Worm (Caenorhabditis elegans): Measurements from ENCODE around the gene nspe-2.

The nspe-2 gene

DNA sequence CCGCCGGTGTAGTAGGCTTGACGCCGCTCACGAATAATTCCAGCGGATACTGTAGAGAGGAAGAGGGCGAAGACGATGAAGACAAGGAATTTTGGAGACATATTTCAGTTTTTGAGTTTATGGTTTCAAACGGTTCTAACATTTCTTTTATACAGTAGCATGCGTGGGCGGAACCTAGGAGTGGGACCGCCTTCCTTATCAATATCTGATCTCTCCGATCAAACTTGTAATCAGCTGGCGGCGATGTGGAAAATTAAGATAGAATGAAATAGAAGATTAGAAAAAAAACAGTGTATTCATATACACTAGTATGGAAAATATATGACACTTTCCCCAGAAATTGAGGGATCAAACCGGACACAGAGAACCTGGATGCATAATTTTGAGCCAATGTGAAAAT lies at the start of gene nspe-2:
nspe-2 (minus strand) TSS at position 101 of the 400 bp plus-strand sequence.
- no peak for TF ChIP-seq blmp-1 (tag; optimal IDR thresholded peaks at IDR 0.05; ENCODE audit: insufficient read depth)
- no peak for TF ChIP-seq egl-27 (tag; optimal IDR thresholded peaks at IDR 0.05)
- no peak for TF ChIP-seq nhr-129 (tag; optimal IDR thresholded peaks at IDR 0.05)
- TF ChIP-seq C34F6.9 (tag; optimal IDR thresholded peaks at IDR 0.05) = no peak
- TF ChIP-seq nhr-12 (tag; optimal IDR thresholded peaks at IDR 0.05) = no peak
- no peak for TF ChIP-seq nhr-23 (tag; optimal IDR thresholded peaks at IDR 0.05)
- TF ChIP-seq ZK546.5 (tag; optimal IDR thresholded peaks at IDR 0.05) = no peak
- no peak for TF ChIP-seq ceh-82 (tag; optimal IDR thresholded peaks at IDR 0.05)
- TF ChIP-seq aly-2 (tag; optimal IDR thresholded peaks at IDR 0.05) = no peak
- TF ChIP-seq sma-3 (GFP tag; optimal IDR thresholded peaks at IDR 0.05) = no peak
- TF ChIP-seq nhr-237 (tag; optimal IDR thresholded peaks at IDR 0.05) = no peak
- TF ChIP-seq nhr-77 (tag; optimal IDR thresholded peaks at IDR 0.05) = no peak
- no peak for TF ChIP-seq unc-55 (GFP tag; optimal IDR thresholded peaks at IDR 0.05)
- no peak for TF ChIP-seq dmd-4 (tag; optimal IDR thresholded peaks at IDR 0.05)
- no peak for TF ChIP-seq unc-39 (tag; optimal IDR thresholded peaks at IDR 0.05)
- TF ChIP-seq gmeb-1 (tag; optimal IDR thresholded peaks at IDR 0.05) = no peak
- TF ChIP-seq lin-13 (GFP tag; optimal IDR thresholded peaks at IDR 0.05) = no peak
- no peak for TF ChIP-seq Y55F3AM.14 (GFP tag; optimal IDR thresholded peaks at IDR 0.05)
- no peak for TF ChIP-seq R02D3.7 (tag; optimal IDR thresholded peaks at IDR 0.05)

DNA sequence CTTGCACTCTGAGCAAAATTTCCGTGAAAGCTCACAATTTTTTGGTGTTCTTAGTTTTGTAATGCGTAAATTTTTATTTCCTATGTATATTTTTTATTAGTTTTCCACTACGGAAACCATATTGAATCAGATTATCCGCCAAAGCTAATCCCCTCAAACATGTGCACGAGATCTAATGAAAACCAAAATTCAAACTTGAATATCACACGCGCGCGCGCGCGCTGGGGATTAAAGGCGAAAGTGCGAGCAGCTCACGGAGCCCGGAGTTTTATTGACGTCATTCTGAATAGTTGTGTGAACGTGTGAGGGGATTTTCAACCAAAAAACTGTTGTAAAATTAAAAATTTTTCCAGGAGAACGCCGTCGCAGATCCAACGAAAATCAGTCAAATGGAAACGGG lies 49.7 kb upstream of the nspe-2 start:
- TF ChIP-seq nhr-77 (tag; optimal IDR thresholded peaks at IDR 0.05) = no peak
- no peak for TF ChIP-seq ztf-1 (GFP tag; conservative IDR thresholded peaks at IDR 0.05)
- TF ChIP-seq ceh-16 (tag; optimal IDR thresholded peaks at IDR 0.05) = no peak
- no peak for TF ChIP-seq sma-3 (GFP tag; optimal IDR thresholded peaks at IDR 0.05)
- TF ChIP-seq snpc-4 (tag; optimal IDR thresholded peaks at IDR 0.05) = no peak
- no peak for TF ChIP-seq nhr-12 (tag; optimal IDR thresholded peaks at IDR 0.05)
- TF ChIP-seq ztf-11 (tag; optimal IDR thresholded peaks at IDR 0.05) = no peak
- TF ChIP-seq blmp-1 (tag; optimal IDR thresholded peaks at IDR 0.05; ENCODE audit: insufficient read depth) = no peak
- no peak for TF ChIP-seq elt-3 (tag; optimal IDR thresholded peaks at IDR 0.05)
- no peak for TF ChIP-seq nhr-129 (tag; optimal IDR thresholded peaks at IDR 0.05)
- no peak for TF ChIP-seq crh-2 (tag; optimal IDR thresholded peaks at IDR 0.05)
- no peak for TF ChIP-seq lin-13 (GFP tag; optimal IDR thresholded peaks at IDR 0.05)
- TF ChIP-seq gmeb-1 (tag; optimal IDR thresholded peaks at IDR 0.05) = no peak
- TF ChIP-seq F13H6.1 (tag; optimal IDR thresholded peaks at IDR 0.05) = no peak
- TF ChIP-seq R02D3.7 (tag; optimal IDR thresholded peaks at IDR 0.05) = no peak
- TF ChIP-seq ama-1 (optimal IDR thresholded peaks at IDR 0.05) = no peak
- no peak for TF ChIP-seq unc-62 (GFP tag; optimal IDR thresholded peaks at IDR 0.05)
- no peak for TF ChIP-seq peb-1 (tag; optimal IDR thresholded peaks at IDR 0.05)
- no peak for TF ChIP-seq nhr-23 (tag; optimal IDR thresholded peaks at IDR 0.05)
- no peak for TF ChIP-seq egl-27 (tag; optimal IDR thresholded peaks at IDR 0.05)

DNA sequence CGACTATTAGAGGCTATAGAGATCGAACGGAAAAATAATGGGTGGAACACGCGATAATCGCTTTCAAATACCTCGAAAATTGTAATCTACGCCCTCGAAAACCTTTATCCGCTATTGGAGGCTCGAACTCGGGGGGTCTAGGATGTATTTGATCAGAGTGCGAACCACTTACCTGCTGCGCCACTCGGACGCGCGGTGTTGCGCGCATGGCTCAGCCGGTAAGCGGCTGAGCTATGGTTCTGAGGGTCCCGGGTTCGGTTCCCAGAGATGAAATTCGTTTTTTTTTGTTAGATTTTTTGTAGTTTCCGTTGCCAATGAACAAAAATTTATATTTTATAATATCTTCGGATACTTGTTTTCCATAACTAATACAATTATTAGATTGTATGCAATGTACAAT lies 49.0 kb upstream of the nspe-2 start:
- TF ChIP-seq ZK546.5 (tag; optimal IDR thresholded peaks at IDR 0.05) (no peak), nhr-21 (tag; optimal IDR thresholded peaks at IDR 0.05) (no peak), unc-39 (tag; optimal IDR thresholded peaks at IDR 0.05) (no peak), elt-3 (tag; optimal IDR thresholded peaks at IDR 0.05) (no peak)

DNA sequence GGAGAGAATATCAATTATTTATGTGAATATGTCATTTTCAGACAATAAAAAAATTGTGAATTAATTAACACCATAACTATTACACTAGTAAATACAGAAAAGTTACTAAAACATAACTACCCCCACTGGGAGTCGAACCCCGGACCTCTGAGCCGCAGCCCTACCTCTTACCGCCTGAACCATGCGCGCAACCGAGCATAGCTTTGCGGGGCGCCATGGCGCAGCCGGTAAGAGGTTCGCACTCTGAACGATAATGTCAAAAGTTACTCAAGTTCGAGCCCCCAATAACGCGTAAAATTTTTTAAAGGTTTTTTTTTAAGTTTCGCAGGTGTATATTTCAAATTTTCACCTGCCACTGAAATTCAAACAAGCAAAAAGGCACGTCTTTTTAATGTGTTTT lies 46.9 kb upstream of the nspe-2 start:
- TF ChIP-seq ama-1 (optimal IDR thresholded peaks at IDR 0.05) (no peak), ceh-16 (tag; optimal IDR thresholded peaks at IDR 0.05) (no peak), sem-4 (tag; optimal IDR thresholded peaks at IDR 0.05) (no peak), egl-27 (tag; optimal IDR thresholded peaks at IDR 0.05) (no peak), nhr-25 (tag; optimal IDR thresholded peaks at IDR 0.05) (no peak), nhr-12 (tag; optimal IDR thresholded peaks at IDR 0.05) (no peak), F13H6.1 (tag; optimal IDR thresholded peaks at IDR 0.05) (no peak), skn-1 (tag; optimal IDR thresholded peaks at IDR 0.05) (no peak), fos-1 (tag; optimal IDR thresholded peaks at IDR 0.05) (no peak), nhr-6 (tag; optimal IDR thresholded peaks at IDR 0.05) (no peak), sma-9 (GFP tag; optimal IDR thresholded peaks at IDR 0.05) (no peak), sma-9 (tag; optimal IDR thresholded peaks at IDR 0.05) (no peak), lin-13 (GFP tag; optimal IDR thresholded peaks at IDR 0.05) (no peak), nhr-77 (tag; optimal IDR thresholded peaks at IDR 0.05) (no peak), elt-3 (tag; optimal IDR thresholded peaks at IDR 0.05) (no peak), C34F6.9 (tag; optimal IDR thresholded peaks at IDR 0.05) (no peak), nhr-129 (tag; optimal IDR thresholded peaks at IDR 0.05) (no peak), ZK546.5 (tag; optimal IDR thresholded peaks at IDR 0.05) (no peak), alr-1 (tag; optimal IDR thresholded peaks at IDR 0.05) (no peak), unc-55 (GFP tag; optimal IDR thresholded peaks at IDR 0.05) (no peak)

Data from whole organism, L2 larva.